Worm (Caenorhabditis elegans): ENCODE data around the gene idpp-5.

DNA sequence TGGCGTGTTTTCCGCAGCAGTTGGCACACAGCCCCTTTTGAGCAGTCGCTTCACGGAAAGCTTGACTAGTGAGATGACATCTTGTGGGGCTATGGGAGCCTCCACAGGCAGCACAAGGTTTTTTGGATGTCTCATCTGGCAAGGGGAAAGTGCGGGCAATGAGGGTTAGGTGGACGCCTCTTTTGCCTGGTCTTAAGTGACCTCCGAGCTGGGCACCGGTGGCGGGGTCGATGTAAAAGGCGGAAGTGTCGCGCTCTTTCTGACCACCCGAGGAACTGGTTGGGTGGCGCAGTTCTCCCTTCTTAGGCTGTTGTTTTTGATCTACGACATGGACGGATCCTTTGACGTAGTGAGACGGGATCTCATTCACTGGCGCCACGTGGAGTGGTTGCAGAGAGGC lies 41.2 kb downstream of the idpp-5 start:
- no peak for TF ChIP-seq elt-3 (tag; optimal IDR thresholded peaks at IDR 0.05)
- no peak for TF ChIP-seq nhr-77 (tag; optimal IDR thresholded peaks at IDR 0.05)
- TF ChIP-seq elt-2 (tag; optimal IDR thresholded peaks at IDR 0.05): no peak
- TF ChIP-seq nhr-25 (tag; optimal IDR thresholded peaks at IDR 0.05): no peak
- TF ChIP-seq eor-1 (tag; optimal IDR thresholded peaks at IDR 0.05): no peak
- no peak for TF ChIP-seq ztf-11 (tag; optimal IDR thresholded peaks at IDR 0.05)
- TF ChIP-seq ZK546.5 (tag; optimal IDR thresholded peaks at IDR 0.05): no peak
- no peak for TF ChIP-seq snpc-4 (tag; optimal IDR thresholded peaks at IDR 0.05)
- no peak for TF ChIP-seq pha-4 (tag; optimal IDR thresholded peaks at IDR 0.05)
- no peak for TF ChIP-seq jun-1 (tag; optimal IDR thresholded peaks at IDR 0.05)
- TF ChIP-seq fkh-10 (GFP tag; optimal IDR thresholded peaks at IDR 0.05): no peak
- TF ChIP-seq nhr-76 (tag; optimal IDR thresholded peaks at IDR 0.05): no peak
- TF ChIP-seq nhr-11 (tag; optimal IDR thresholded peaks at IDR 0.05): no peak
- no peak for TF ChIP-seq nhr-12 (tag; optimal IDR thresholded peaks at IDR 0.05)
